Worm (Caenorhabditis elegans) whole organism, early embryonic: ENCODE data around the gene him-6.

Source experiments
- B0310.2 ChIP-seq: sonication (generic microtip); optimal IDR thresholded peaks from 2 replicates; lab custom pipeline; 2016; ENCODE audit warnings: mild to moderate bottlenecking, missing genetic modification characterization, missing compliant biosample characterization
- F13C5.2 ChIP-seq: sonication (generic microtip); optimal IDR thresholded peaks from 2 replicates; lab custom pipeline; 2017; ENCODE audit warnings: mild to moderate bottlenecking, missing genetic modification characterization, inconsistent platforms, missing compliant biosample characterization
- aly-1 ChIP-seq: sonication (generic microtip); optimal IDR thresholded peaks from 2 replicates; lab custom pipeline; 2016; ENCODE audit warnings: missing genetic modification characterization, missing compliant biosample characterization
- ama-1 ChIP-seq: fragments of 150-350 bp; optimal IDR thresholded peaks from 2 replicates; lab custom pipeline; 2014
- ceh-13 ChIP-seq: fragments of 200-800 bp; sonication (Bioruptor generic); optimal IDR thresholded peaks from 2 replicates; lab custom pipeline; 2018; ENCODE audit warnings: mild to moderate bottlenecking, missing genetic modification characterization, missing compliant biosample characterization
- ceh-36 ChIP-seq: sonication (generic microtip); optimal IDR thresholded peaks from 2 replicates; lab custom pipeline; 2016; ENCODE audit warnings: missing genetic modification characterization, inconsistent platforms, missing compliant biosample characterization
- ets-7 ChIP-seq: sonication (generic microtip); optimal IDR thresholded peaks from 2 replicates; lab custom pipeline; 2016; ENCODE audit warnings: missing genotype, missing genetic modification characterization, missing compliant biosample characterization
- flt-1 ChIP-seq: fragments of 200-800 bp; sonication (Bioruptor generic); IDR thresholded peaks from 2 replicates; pipeline ENCODE4 v1.3.6; 2022; ENCODE audit warnings: missing genetic modification characterization, missing compliant biosample characterization
- hmg-4 ChIP-seq: fragments of 200-800 bp; sonication (Bioruptor generic); optimal IDR thresholded peaks from 2 replicates; lab custom pipeline; 2018; ENCODE audit warnings: mild to moderate bottlenecking, missing genetic modification characterization, missing compliant biosample characterization
- sea-1 ChIP-seq: fragments of 200-800 bp; sonication (Bioruptor generic); conservative IDR thresholded peaks from 2 replicates; pipeline ENCODE4 v1.3.6; 2022; ENCODE audit warnings: missing genetic modification characterization, missing compliant biosample characterization
- tbx-37 ChIP-seq: fragments of 200-800 bp; sonication (Bioruptor generic); conservative IDR thresholded peaks from 2 replicates; pipeline ENCODE4 v1.3.6; 2022; ENCODE audit warnings: missing genetic modification reagents, missing genetic modification characterization, missing compliant biosample characterization

ce11 chrIV:12454115-12454514 lies 36.5 kb upstream of the him-6 start, which contains the start of gene spe-44:
- TF ChIP-seq B0310.2 (tag; lab: Kevin White, UChicago), result no peak
- TF ChIP-seq tbx-37 (GFP tag; lab: Robert Waterston, UW), result no peak
- TF ChIP-seq aly-1 (tag; lab: Kevin White, UChicago), result no peak
- no peak for TF ChIP-seq ama-1
- no peak for TF ChIP-seq ets-7
- TF ChIP-seq flt-1 (GFP tag; lab: Robert Waterston, UW), result no peak
- TF ChIP-seq ceh-13 (GFP tag; lab: Kevin White, UChicago), result no peak
- no peak for TF ChIP-seq F13C5.2 (tag; lab: Kevin White, UChicago)
- no peak for TF ChIP-seq sea-1 (GFP tag; lab: Robert Waterston, UW)
- no peak for TF ChIP-seq ceh-36 (tag; lab: Kevin White, UChicago)
- no peak for TF ChIP-seq hmg-4 (GFP tag; lab: Kevin White, UChicago)
